Fruit fly (Drosophila melanogaster): Measurements from ENCODE around the gene CG12637.

CG12637 gene

DNA sequence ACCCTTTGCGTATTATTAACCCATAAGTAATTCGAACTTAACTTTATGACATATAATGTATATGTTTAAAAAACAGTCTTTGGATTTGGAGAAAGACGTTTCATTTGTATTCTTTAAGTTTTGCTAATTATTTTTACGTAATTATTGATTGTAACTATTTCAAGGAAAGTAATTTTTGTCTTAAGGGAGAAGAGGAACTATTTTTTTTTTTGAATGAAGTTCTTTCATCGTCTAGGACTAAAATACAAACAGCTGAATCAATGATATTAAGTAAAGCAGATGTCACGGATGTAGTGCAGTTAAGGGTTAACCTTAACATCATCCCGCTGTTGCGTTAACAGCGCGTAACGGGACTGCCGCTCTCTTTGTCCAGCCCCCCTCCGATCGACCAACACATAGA, 44.4 kb downstream of the CG12637 start (continued):
- no peak for TF ChIP-seq ERR (GFP tag; optimal IDR thresholded peaks at IDR 0.05)
- no peak for TF ChIP-seq pzg (GFP tag; optimal IDR thresholded peaks at IDR 0.05)
- TF ChIP-seq CG11695 (GFP tag; IDR thresholded peaks at IDR 0.05), result 0 out of 3 replicates have a peak, but pooled peaks have one; percentile 10
- TF ChIP-seq ab (GFP tag; optimal IDR thresholded peaks at IDR 0.05), result no peak
- TF ChIP-seq CG13296 (GFP tag; optimal IDR thresholded peaks at IDR 0.05), result peak; percentile 40
- no peak for TF ChIP-seq dati (GFP tag; IDR thresholded peaks at IDR 0.05)
- TF ChIP-seq CoRest (tag; optimal IDR thresholded peaks at IDR 0.05), result peak; percentile 49
- peak; percentile 65 for TF ChIP-seq Med (GFP tag)
- TF ChIP-seq vvl (GFP tag; IDR thresholded peaks at IDR 0.05), result no peak
- TF ChIP-seq cwo (GFP tag; optimal IDR thresholded peaks at IDR 0.05), result peak; percentile 48
- no peak for TF ChIP-seq chinmo (GFP tag; IDR thresholded peaks at IDR 0.05; ENCODE audit: partially characterized antibody)
- no peak for TF ChIP-seq CG11085 (GFP tag; IDR thresholded peaks at IDR 0.05)
- TF ChIP-seq B-H1 (GFP tag; IDR thresholded peaks at IDR 0.05), result no peak
- TF ChIP-seq Dad (GFP tag; optimal IDR thresholded peaks at IDR 0.05), result no peak
- no peak for TF ChIP-seq Awh (GFP tag; IDR thresholded peaks at IDR 0.05)
- TF ChIP-seq zf30C (GFP tag; optimal IDR thresholded peaks at IDR 0.05), result no peak
- peak in 1 of 2 experiments; percentile 56 for TF ChIP-seq bsh (GFP tag; optimal IDR thresholded peaks at IDR 0.05)
- 0 out of 2 replicates have a peak, but pooled peaks have one; percentile 18 for TF ChIP-seq CG3847 (GFP tag; IDR thresholded peaks at IDR 0.05)
- TF ChIP-seq pfk (GFP tag; optimal IDR thresholded peaks at IDR 0.05), result no peak
- no peak for TF ChIP-seq Mes4 (GFP tag; optimal IDR thresholded peaks at IDR 0.05)
- no peak for TF ChIP-seq CG9609 (GFP tag; optimal IDR thresholded peaks at IDR 0.05)
- no peak for TF ChIP-seq gce (GFP tag; IDR thresholded peaks at IDR 0.05)
- no peak for TF ChIP-seq bowl (GFP tag; IDR thresholded peaks at IDR 0.05)
- no peak for TF ChIP-seq fu2 (GFP tag; optimal IDR thresholded peaks at IDR 0.05)
- no peak for TF ChIP-seq Rx (GFP tag; IDR thresholded peaks at IDR 0.05)
- TF ChIP-seq pb (GFP tag; optimal IDR thresholded peaks at IDR 0.05), result no peak
- no peak for TF ChIP-seq CG10959 (GFP tag; IDR thresholded peaks at IDR 0.05)
- peak; percentile 16 for TF ChIP-seq Myb (GFP tag; optimal IDR thresholded peaks at IDR 0.05)
- no peak for TF ChIP-seq prd (optimal IDR thresholded peaks at IDR 0.05)
- 0 out of 3 replicates have a peak, but pooled peaks have one; percentile 27 for TF ChIP-seq prd (GFP tag; IDR thresholded peaks at IDR 0.05)
- TF ChIP-seq jigr1 (GFP tag; IDR thresholded peaks at IDR 0.05), result no peak
- TF ChIP-seq CG9932 (GFP tag; IDR thresholded peaks at IDR 0.05), result no peak
- TF ChIP-seq CG18262 (tag; optimal IDR thresholded peaks at IDR 0.05), result peak; percentile 74
- TF ChIP-seq pnt (GFP tag; optimal IDR thresholded peaks at IDR 0.05), result no peak
- peak; percentile 60 for TF ChIP-seq lilli (GFP tag; optimal IDR thresholded peaks at IDR 0.05)
- no peak for TF ChIP-seq CTCF (GFP tag; optimal IDR thresholded peaks at IDR 0.05)
- TF ChIP-seq CG8089 (GFP tag; optimal IDR thresholded peaks at IDR 0.05), result no peak
- TF ChIP-seq CG4360 (GFP tag; IDR thresholded peaks at IDR 0.05), result no peak
- no peak for TF ChIP-seq CG11398 (GFP tag; optimal IDR thresholded peaks at IDR 0.05)
- no peak for TF ChIP-seq pros (GFP tag; optimal IDR thresholded peaks at IDR 0.05)
- TF ChIP-seq knrl (GFP tag; IDR thresholded peaks at IDR 0.05; ENCODE audit: partially characterized antibody), result no peak
- no peak for TF ChIP-seq D (optimal IDR thresholded peaks at IDR 0.05)
- no peak for TF ChIP-seq D (GFP tag; optimal IDR thresholded peaks at IDR 0.05)
- no peak for TF ChIP-seq vfl (GFP tag; optimal IDR thresholded peaks at IDR 0.05)
- TF ChIP-seq her (GFP tag; optimal IDR thresholded peaks at IDR 0.05), result no peak
- TF ChIP-seq CG1024 (GFP tag; IDR thresholded peaks at IDR 0.05), result no peak
- TF ChIP-seq tna (GFP tag; IDR thresholded peaks at IDR 0.05; ENCODE audit: partially characterized antibody), result no peak
- TF ChIP-seq NFAT (GFP tag; IDR thresholded peaks at IDR 0.05), result no peak
- TF ChIP-seq Bdp1 (GFP tag; optimal IDR thresholded peaks at IDR 0.05), result no peak
- no peak for TF ChIP-seq CG7963 (GFP tag; IDR thresholded peaks at IDR 0.05; ENCODE audit: partially characterized antibody)
- no peak for TF ChIP-seq CG11093 (GFP tag; IDR thresholded peaks at IDR 0.05)
- no peak for TF ChIP-seq schlank (tag; optimal IDR thresholded peaks at IDR 0.05)
- no peak for TF ChIP-seq mld (GFP tag; IDR thresholded peaks at IDR 0.05; ENCODE audit: partially characterized antibody)
- TF ChIP-seq gfzf (GFP tag; optimal IDR thresholded peaks at IDR 0.05), result no peak
